Worm (Caenorhabditis elegans): Measurements from ENCODE around the gene gdh-1.

Gene gdh-1

ce11 chrIV:11928388-11928787 is 24.7 kb upstream of the gdh-1 start (continued):
- TF ChIP-seq tlp-1 (tag; optimal IDR thresholded peaks at IDR 0.05) (no peak), swsn-7 (tag; optimal IDR thresholded peaks at IDR 0.05) (peak; percentile 29), nhr-84 (tag; optimal IDR thresholded peaks at IDR 0.05) (no peak), F16B12.6 (tag; optimal IDR thresholded peaks at IDR 0.05) (no peak), dpl-1 (GFP tag; optimal IDR thresholded peaks at IDR 0.05) (peak in 2 of 3 experiments; percentile 14 to 16), alr-1 (tag; optimal IDR thresholded peaks at IDR 0.05; ENCODE audit: borderline replicate concordance) (no peak), unc-98 (GFP tag; IDR thresholded peaks at IDR 0.05) (no peak), nhr-71 (tag; optimal IDR thresholded peaks at IDR 0.05) (peak; percentile 66), egl-13 (tag; optimal IDR thresholded peaks at IDR 0.05) (no peak), efl-1 (optimal IDR thresholded peaks at IDR 0.05) (peak; percentile 27 to 46), efl-1 (GFP tag; optimal IDR thresholded peaks at IDR 0.05 in 1 of 2) (peak; percentile 6 to 88), aha-1 (tag; optimal IDR thresholded peaks at IDR 0.05) (no peak), ztf-4 (tag; optimal IDR thresholded peaks at IDR 0.05) (no peak), snpc-4 (tag; optimal IDR thresholded peaks at IDR 0.05) (no peak), fkh-4 (tag; optimal IDR thresholded peaks at IDR 0.05; ENCODE audit: borderline replicate concordance) (no peak), fkh-8 (tag; optimal IDR thresholded peaks at IDR 0.05) (no peak), lir-3 (tag; optimal IDR thresholded peaks at IDR 0.05; ENCODE audit: poor library complexity) (no peak), egl-27 (tag; optimal IDR thresholded peaks at IDR 0.05) (no peak), ama-1 (optimal IDR thresholded peaks at IDR 0.05) (no peak), zag-1 (tag; optimal IDR thresholded peaks at IDR 0.05) (no peak), mep-1 (tag; optimal IDR thresholded peaks at IDR 0.05) (peak; percentile 23), unc-30 (tag; optimal IDR thresholded peaks at IDR 0.05) (no peak), lin-13 (GFP tag; optimal IDR thresholded peaks at IDR 0.05) (peak; percentile 11), lin-15B (tag; optimal IDR thresholded peaks at IDR 0.05) (no peak), elt-3 (tag; optimal IDR thresholded peaks at IDR 0.05) (peak in 2 of 6 experiments; percentile 20 to 21), aly-2 (tag; optimal IDR thresholded peaks at IDR 0.05) (no peak), xbp-1 (tag; optimal IDR thresholded peaks at IDR 0.05) (peak; percentile 25), nhr-19 (GFP tag; conservative IDR thresholded peaks at IDR 0.05) (peak; percentile 63), dsc-1 (tag; optimal IDR thresholded peaks at IDR 0.05) (no peak), ces-1 (GFP tag; optimal IDR thresholded peaks at IDR 0.05) (no peak), irx-1 (tag; optimal IDR thresholded peaks at IDR 0.05) (peak; percentile 38), isw-1 (GFP tag; IDR thresholded peaks at IDR 0.05) (no peak), C04F5.9 (tag; optimal IDR thresholded peaks at IDR 0.05) (no peak), nhr-28 (tag; optimal IDR thresholded peaks at IDR 0.05) (no peak), nhr-90 (tag; optimal IDR thresholded peaks at IDR 0.05; ENCODE audit: poor library complexity) (peak; percentile 68), C16A3.4 (tag; optimal IDR thresholded peaks at IDR 0.05) (peak; percentile 43), snu-23 (GFP tag; optimal IDR thresholded peaks at IDR 0.05) (peak; percentile 76), nhr-11 (tag; optimal IDR thresholded peaks at IDR 0.05) (no peak), mab-9 (GFP tag; IDR thresholded peaks at IDR 0.05) (no peak), nhr-47 (tag; optimal IDR thresholded peaks at IDR 0.05) (peak; percentile 56), ceh-88 (GFP tag; IDR thresholded peaks at IDR 0.05) (peak; percentile 41; the same call in 1 of the 2 replicates), fkh-10 (GFP tag; optimal IDR thresholded peaks at IDR 0.05) (no peak), lin-35 (GFP tag; optimal IDR thresholded peaks at IDR 0.05) (peak; percentile 36 to 76), nhr-20 (tag; optimal IDR thresholded peaks at IDR 0.05) (peak; percentile 94)

ce11 chrIV:11930572-11930971 is 22.5 kb upstream of the gdh-1 start, which contains the start of gene nhx-9:
nhx-9 (plus strand) TSS chrIV:11930872.
- TF ChIP-seq efl-1 (optimal IDR thresholded peaks at IDR 0.05) (no peak), efl-1 (GFP tag; optimal IDR thresholded peaks at IDR 0.05 in 1 of 2) (no peak), hlh-4 (tag; optimal IDR thresholded peaks at IDR 0.05) (no peak), grh-1 (GFP tag; IDR thresholded peaks at IDR 0.05) (no peak), unc-86 (tag; optimal IDR thresholded peaks at IDR 0.05) (no peak), aly-2 (tag; optimal IDR thresholded peaks at IDR 0.05) (no peak), unc-30 (tag; optimal IDR thresholded peaks at IDR 0.05) (no peak), hpl-2 (GFP tag; optimal IDR thresholded peaks at IDR 0.05) (no peak), fkh-8 (tag; optimal IDR thresholded peaks at IDR 0.05) (no peak), ceh-82 (tag; optimal IDR thresholded peaks at IDR 0.05) (no peak), C34B4.2 (tag; optimal IDR thresholded peaks at IDR 0.05) (no peak), nhr-71 (tag; optimal IDR thresholded peaks at IDR 0.05) (no peak), isw-1 (GFP tag; IDR thresholded peaks at IDR 0.05) (no peak), ceh-88 (GFP tag; IDR thresholded peaks at IDR 0.05) (no peak), unc-98 (GFP tag; IDR thresholded peaks at IDR 0.05) (no peak), F16B12.6 (tag; optimal IDR thresholded peaks at IDR 0.05) (no peak), mab-9 (GFP tag; IDR thresholded peaks at IDR 0.05) (no peak)

Data from whole organism, L1 larva.